Worm (Caenorhabditis elegans) whole organism, midembryonic: ENCODE results near the gene aexr-3.

ENCODE experiments used
- T22C8.4 ChIP-seq: fragments of 200-800 bp; sonication (Bioruptor generic); IDR thresholded peaks from 2 replicates; pipeline ENCODE4 v1.3.6; 2022; ENCODE audit warnings: missing genetic modification characterization, missing compliant biosample characterization
- cog-1 ChIP-seq: sonication (generic microtip); optimal IDR thresholded peaks from 2 replicates; lab custom pipeline; 2016; ENCODE audit warnings: missing genetic modification characterization, missing compliant biosample characterization
- flt-1 ChIP-seq: fragments of 200-800 bp; sonication (Bioruptor generic); IDR thresholded peaks from 2 replicates; pipeline ENCODE4 v1.3.6; 2022; ENCODE audit warnings: missing genetic modification characterization, missing compliant biosample characterization
- ref-1 ChIP-seq: fragments of 200-800 bp; sonication (Bioruptor generic); conservative IDR thresholded peaks from 2 replicates; pipeline ENCODE4 v1.3.6; 2022; ENCODE audit warnings: missing genetic modification reagents, missing genetic modification characterization, missing compliant biosample characterization
- tab-1 ChIP-seq: fragments of 200-800 bp; sonication (Bioruptor generic); IDR thresholded peaks from 2 replicates; pipeline ENCODE4 v1.3.6; 2022; ENCODE audit warnings: missing genetic modification characterization, missing compliant biosample characterization
- ztf-23 ChIP-seq: fragments of 200-800 bp; sonication (Bioruptor generic); IDR thresholded peaks from 2 replicates; pipeline ENCODE4 v1.3.6; 2022; ENCODE audit warnings: missing genetic modification reagents, missing genetic modification characterization, missing compliant biosample characterization
- ztf-29 ChIP-seq: fragments of 200-800 bp; sonication (Bioruptor generic); IDR thresholded peaks from 2 replicates; pipeline ENCODE4 v1.3.6; 2022; ENCODE audit warnings: missing genetic modification reagents, missing genetic modification characterization, missing compliant biosample characterization

DNA sequence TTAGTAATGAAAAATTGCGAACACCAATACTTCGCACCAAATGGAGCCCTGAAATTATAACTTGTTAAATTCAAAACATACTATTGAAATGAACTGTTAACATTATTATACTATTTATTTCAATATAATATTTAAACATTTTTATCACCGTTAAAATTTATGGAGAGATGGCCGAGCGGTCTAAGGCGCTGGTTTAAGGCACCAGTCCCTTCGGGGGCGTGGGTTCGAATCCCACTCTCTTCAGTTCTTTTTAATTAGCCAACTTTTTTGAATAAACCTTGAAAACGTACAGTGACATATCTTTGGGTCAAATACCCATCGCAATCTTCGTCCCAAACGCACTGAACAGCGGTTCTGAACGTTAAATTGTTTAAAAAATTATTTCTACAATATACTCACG lies 21.6 kb downstream of the aexr-3 start:
- no peak for TF ChIP-seq flt-1 (GFP tag; lab: Robert Waterston, UW)
- no peak for TF ChIP-seq ztf-29 (GFP tag; lab: Robert Waterston, UW)
- TF ChIP-seq ztf-23 (GFP tag; lab: Robert Waterston, UW), result no peak
- no peak for TF ChIP-seq cog-1 (tag; lab: Kevin White, UChicago)
- no peak for TF ChIP-seq ref-1 (GFP tag; lab: Robert Waterston, UW)
- no peak for TF ChIP-seq T22C8.4 (GFP tag; lab: Robert Waterston, UW)
- no peak for TF ChIP-seq tab-1 (GFP tag; lab: Robert Waterston, UW)
